Worm (Caenorhabditis elegans) whole organism, midembryonic: ENCODE data around the gene T12G3.4.

Source experiments
- T22C8.4 ChIP-seq: fragments of 200-800 bp; sonication (Bioruptor generic); IDR thresholded peaks from 2 replicates; pipeline ENCODE4 v1.3.6; 2022; ENCODE audit warnings: missing genetic modification characterization, missing compliant biosample characterization
- cog-1 ChIP-seq: sonication (generic microtip); optimal IDR thresholded peaks from 2 replicates; lab custom pipeline; 2016; ENCODE audit warnings: missing genetic modification characterization, missing compliant biosample characterization
- flt-1 ChIP-seq: fragments of 200-800 bp; sonication (Bioruptor generic); IDR thresholded peaks from 2 replicates; pipeline ENCODE4 v1.3.6; 2022; ENCODE audit warnings: missing genetic modification characterization, missing compliant biosample characterization
- klf-2 ChIP-seq: fragments of 200-800 bp; sonication (Bioruptor generic); conservative IDR thresholded peaks from 2 replicates; pipeline ENCODE4 v1.3.6; 2022; ENCODE audit warnings: missing genetic modification reagents, missing genetic modification characterization, missing compliant biosample characterization
- med-1 ChIP-seq: sonication (generic microtip); optimal IDR thresholded peaks from 2 replicates; lab custom pipeline; 2017; ENCODE audit warnings: missing genetic modification characterization, mild to moderate bottlenecking, missing compliant biosample characterization, antibody characterized with exemption, missing genetic modification reagents; ENCODE audit not compliant: insufficient read depth
- ref-1 ChIP-seq: fragments of 200-800 bp; sonication (Bioruptor generic); conservative IDR thresholded peaks from 2 replicates; pipeline ENCODE4 v1.3.6; 2022; ENCODE audit warnings: missing genetic modification reagents, missing genetic modification characterization, missing compliant biosample characterization
- tab-1 ChIP-seq: fragments of 200-800 bp; sonication (Bioruptor generic); IDR thresholded peaks from 2 replicates; pipeline ENCODE4 v1.3.6; 2022; ENCODE audit warnings: missing genetic modification characterization, missing compliant biosample characterization
- ztf-23 ChIP-seq: fragments of 200-800 bp; sonication (Bioruptor generic); IDR thresholded peaks from 2 replicates; pipeline ENCODE4 v1.3.6; 2022; ENCODE audit warnings: missing genetic modification reagents, missing genetic modification characterization, missing compliant biosample characterization
- ztf-29 ChIP-seq: fragments of 200-800 bp; sonication (Bioruptor generic); IDR thresholded peaks from 2 replicates; pipeline ENCODE4 v1.3.6; 2022; ENCODE audit warnings: missing genetic modification reagents, missing genetic modification characterization, missing compliant biosample characterization

DNA sequence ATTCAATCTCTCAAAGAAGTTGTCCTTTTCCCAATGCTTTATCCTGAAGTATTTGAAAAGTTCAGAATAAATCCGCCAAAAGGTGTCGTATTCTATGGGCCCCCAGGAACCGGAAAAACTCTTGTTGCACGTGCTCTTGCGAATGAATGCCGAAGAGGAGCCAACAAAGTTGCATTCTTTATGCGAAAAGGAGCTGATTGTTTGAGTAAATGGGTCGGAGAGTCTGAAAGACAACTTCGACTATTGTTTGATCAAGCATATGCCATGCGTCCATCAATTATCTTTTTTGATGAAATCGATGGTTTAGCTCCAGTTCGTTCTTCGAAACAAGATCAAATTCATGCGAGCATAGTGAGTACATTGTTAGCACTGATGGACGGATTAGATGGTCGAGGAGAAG, 32.8 kb downstream of the T12G3.4 start:
- no peak for TF ChIP-seq flt-1 (GFP tag; lab: Robert Waterston, UW)
- no peak for TF ChIP-seq ztf-23
- TF ChIP-seq med-1: no peak
- no peak for TF ChIP-seq ztf-29
- TF ChIP-seq klf-2 (GFP tag; lab: Robert Waterston, UW): no peak
- no peak for TF ChIP-seq tab-1 (GFP tag; lab: Robert Waterston, UW)
- TF ChIP-seq T22C8.4: no peak
- no peak for TF ChIP-seq ref-1 (GFP tag; lab: Robert Waterston, UW)
- no peak for TF ChIP-seq cog-1 (tag; lab: Kevin White, UChicago)
